Worm (Caenorhabditis elegans) whole organism, midembryonic: ENCODE results near the gene mog-4.

Experiments
- T22C8.4 ChIP-seq: fragments of 200-800 bp; sonication (Bioruptor generic); IDR thresholded peaks from 2 replicates; pipeline ENCODE4 v1.3.6; 2022; ENCODE audit warnings: missing genetic modification characterization, missing compliant biosample characterization
- cog-1 ChIP-seq: sonication (generic microtip); optimal IDR thresholded peaks from 2 replicates; lab custom pipeline; 2016; ENCODE audit warnings: missing genetic modification characterization, missing compliant biosample characterization
- flt-1 ChIP-seq: fragments of 200-800 bp; sonication (Bioruptor generic); IDR thresholded peaks from 2 replicates; pipeline ENCODE4 v1.3.6; 2022; ENCODE audit warnings: missing genetic modification characterization, missing compliant biosample characterization
- klf-2 ChIP-seq: fragments of 200-800 bp; sonication (Bioruptor generic); conservative IDR thresholded peaks from 2 replicates; pipeline ENCODE4 v1.3.6; 2022; ENCODE audit warnings: missing genetic modification reagents, missing genetic modification characterization, missing compliant biosample characterization
- med-1 ChIP-seq: sonication (generic microtip); optimal IDR thresholded peaks from 2 replicates; lab custom pipeline; 2017; ENCODE audit warnings: missing genetic modification characterization, mild to moderate bottlenecking, missing compliant biosample characterization, antibody characterized with exemption, missing genetic modification reagents; ENCODE audit not compliant: insufficient read depth
- ref-1 ChIP-seq: fragments of 200-800 bp; sonication (Bioruptor generic); conservative IDR thresholded peaks from 2 replicates; pipeline ENCODE4 v1.3.6; 2022; ENCODE audit warnings: missing genetic modification reagents, missing genetic modification characterization, missing compliant biosample characterization
- tab-1 ChIP-seq: fragments of 200-800 bp; sonication (Bioruptor generic); IDR thresholded peaks from 2 replicates; pipeline ENCODE4 v1.3.6; 2022; ENCODE audit warnings: missing genetic modification characterization, missing compliant biosample characterization
- ztf-23 ChIP-seq: fragments of 200-800 bp; sonication (Bioruptor generic); IDR thresholded peaks from 2 replicates; pipeline ENCODE4 v1.3.6; 2022; ENCODE audit warnings: missing genetic modification reagents, missing genetic modification characterization, missing compliant biosample characterization
- ztf-29 ChIP-seq: fragments of 200-800 bp; sonication (Bioruptor generic); IDR thresholded peaks from 2 replicates; pipeline ENCODE4 v1.3.6; 2022; ENCODE audit warnings: missing genetic modification reagents, missing genetic modification characterization, missing compliant biosample characterization

- TF ChIP-seq flt-1 (GFP tag; lab: Robert Waterston, UW) (no peak), ztf-23 (GFP tag; lab: Robert Waterston, UW) (no peak), tab-1 (GFP tag; lab: Robert Waterston, UW) (no peak), klf-2 (GFP tag; lab: Robert Waterston, UW) (no peak), med-1 (GFP tag; lab: Kevin White, UChicago) (no peak), ref-1 (GFP tag; lab: Robert Waterston, UW) (no peak), ztf-29 (no peak), cog-1 (tag; lab: Kevin White, UChicago) (no peak), T22C8.4 (GFP tag; lab: Robert Waterston, UW) (no peak)
These were observed 27.4 kb downstream of the mog-4 start, which contains the start of gene C04H5.1 for ce11 chrII:14534000-14534399.
